Fruit fly (Drosophila melanogaster) whole organism, embryonic: ENCODE results near the gene AlaRS-m.

Source experiments
- Ada2b ChIP-seq: fragments of 200-800 bp; sonication (Bioruptor generic); IDR thresholded peaks from 2 replicates; pipeline ENCODE4 v1.3.6; 2022; ENCODE audit warnings: missing biosample characterization, missing genetic modification characterization
- BEAF-32 ChIP-seq: fragments of 200-800 bp; sonication (Bioruptor generic); optimal IDR thresholded peaks from 3 replicates; lab custom pipeline; 2017; ENCODE audit warnings: missing biosample characterization, missing genetic modification characterization, mild to moderate bottlenecking, moderate library complexity, missing genetic modification reagents
- CG10654 ChIP-seq: fragments of 200-800 bp; sonication (Bioruptor generic); optimal IDR thresholded peaks from 2 replicates; lab custom pipeline; 2016; ENCODE audit warnings: missing biosample characterization, missing genetic modification characterization
- CG11093 ChIP-seq: fragments of 200-800 bp; sonication (Bioruptor generic); IDR thresholded peaks from 3 replicates; pipeline ENCODE4 v1.3.6; 2022; ENCODE audit warnings: missing biosample characterization, missing genetic modification characterization
- CG11398 ChIP-seq: fragments of 200-800 bp; sonication (Bioruptor generic); optimal IDR thresholded peaks from 2 replicates; lab custom pipeline; 2016; ENCODE audit warnings: missing biosample characterization, missing genetic modification characterization
- CG11723 ChIP-seq: fragments of 200-800 bp; sonication (Bioruptor generic); optimal IDR thresholded peaks from 2 replicates; lab custom pipeline; 2017; ENCODE audit warnings: missing biosample characterization, mild to moderate bottlenecking, missing genetic modification characterization
- CG13287 ChIP-seq: fragments of 200-800 bp; sonication (Bioruptor generic); IDR thresholded peaks from 2 replicates; pipeline ENCODE4 v1.3.6; 2022; ENCODE audit warnings: missing biosample characterization, missing genetic modification characterization; ENCODE audit not compliant: partially characterized antibody
- CG13296 ChIP-seq: fragments of 200-800 bp; sonication (Bioruptor generic); optimal IDR thresholded peaks from 3 replicates; lab custom pipeline; 2018; ENCODE audit warnings: missing biosample characterization, mild to moderate bottlenecking, missing genetic modification characterization
- CG13894 ChIP-seq: fragments of 200-800 bp; sonication (Bioruptor generic); optimal IDR thresholded peaks from 3 replicates; lab custom pipeline; 2018; ENCODE audit warnings: missing biosample characterization, mild to moderate bottlenecking, missing genetic modification characterization, moderate library complexity
- CG15269 ChIP-seq: fragments of 200-800 bp; sonication (Bioruptor generic); optimal IDR thresholded peaks from 2 replicates; lab custom pipeline; 2018; ENCODE audit warnings: missing biosample characterization, mild to moderate bottlenecking, missing genetic modification characterization, moderate library complexity
- CG1603 ChIP-seq: fragments of 200-800 bp; sonication (Bioruptor generic); optimal IDR thresholded peaks from 2 replicates; lab custom pipeline; 2019; ENCODE audit warnings: missing biosample characterization, mild to moderate bottlenecking, missing genetic modification characterization, moderate library complexity
- CG2202 ChIP-seq: fragments of 200-800 bp; sonication (Bioruptor generic); optimal IDR thresholded peaks from 2 replicates; lab custom pipeline; 2018; ENCODE audit warnings: missing biosample characterization, mild to moderate bottlenecking, missing genetic modification characterization
- CG31441 ChIP-seq: fragments of 200-800 bp; sonication (Bioruptor generic); IDR thresholded peaks from 2 replicates; pipeline ENCODE4 v1.3.6; 2022; ENCODE audit warnings: missing biosample characterization, missing genetic modification characterization
- CG3281 ChIP-seq: fragments of 200-800 bp; sonication (Bioruptor generic); optimal IDR thresholded peaks from 3 replicates; lab custom pipeline; 2017; ENCODE audit warnings: missing biosample characterization, mild to moderate bottlenecking, missing genetic modification characterization
- CG4404 ChIP-seq: fragments of 200-800 bp; sonication (Bioruptor generic); IDR thresholded peaks from 2 replicates; pipeline ENCODE4 v1.3.6; 2022; ENCODE audit warnings: missing biosample characterization, missing genetic modification characterization
- CG6683 ChIP-seq: fragments of 200-800 bp; sonication (Bioruptor generic); optimal IDR thresholded peaks from 2 replicates; lab custom pipeline; 2017; ENCODE audit warnings: missing biosample characterization, mild to moderate bottlenecking, missing genetic modification characterization, missing genetic modification reagents
- CG7357 ChIP-seq: fragments of 200-800 bp; sonication (Bioruptor generic); IDR thresholded peaks from 3 replicates; pipeline ENCODE4 v1.3.6; 2022; ENCODE audit warnings: missing biosample characterization, missing genetic modification characterization
- CG8359 ChIP-seq: fragments of 200-800 bp; sonication (Bioruptor generic); optimal IDR thresholded peaks from 2 replicates; lab custom pipeline; 2017; ENCODE audit warnings: missing biosample characterization, mild to moderate bottlenecking, missing genetic modification characterization, borderline replicate concordance
- CG8944 ChIP-seq: fragments of 200-800 bp; sonication (Bioruptor generic); optimal IDR thresholded peaks from 3 replicates; lab custom pipeline; 2016; ENCODE audit warnings: missing biosample characterization, missing genetic modification characterization
- CG9609 ChIP-seq: fragments of 200-800 bp; sonication (Bioruptor generic); optimal IDR thresholded peaks from 3 replicates; lab custom pipeline; 2016; ENCODE audit warnings: missing biosample characterization, missing genetic modification characterization
- ERR ChIP-seq: fragments of 200-800 bp; sonication (Bioruptor generic); optimal IDR thresholded peaks from 2 replicates; lab custom pipeline; 2016; ENCODE audit warnings: missing biosample characterization, missing genetic modification characterization
- Ets97D ChIP-seq: fragments of 200-800 bp; sonication (Bioruptor generic); optimal IDR thresholded peaks from 3 replicates; lab custom pipeline; 2016; ENCODE audit warnings: missing biosample characterization, missing genetic modification characterization
- Fer2 ChIP-seq: fragments of 200-800 bp; sonication (Bioruptor generic); optimal IDR thresholded peaks from 2 replicates; lab custom pipeline; 2018; ENCODE audit warnings: missing biosample characterization, mild to moderate bottlenecking, missing genetic modification characterization, moderate library complexity
- GATAe ChIP-seq: fragments of 200-800 bp; sonication (Bioruptor generic); conservative IDR thresholded peaks from 2 replicates; pipeline ENCODE4 v1.3.6; 2022; ENCODE audit warnings: missing biosample characterization, missing genetic modification characterization
- Hsf ChIP-seq: fragments of 200-800 bp; sonication (Bioruptor generic); optimal IDR thresholded peaks from 3 replicates; lab custom pipeline; 2016; ENCODE audit warnings: missing biosample characterization, missing genetic modification characterization
- NC2β ChIP-seq: fragments of 200-800 bp; sonication (Bioruptor generic); optimal IDR thresholded peaks from 2 replicates; lab custom pipeline; 2016; ENCODE audit warnings: missing biosample characterization, missing genetic modification characterization
- NFAT ChIP-seq: fragments of 200-800 bp; sonication (Bioruptor generic); IDR thresholded peaks from 2 replicates; pipeline ENCODE4 v1.3.6; 2022; ENCODE audit warnings: missing biosample characterization, missing genetic modification characterization
- Nf-YC ChIP-seq: fragments of 200-800 bp; optimal IDR thresholded peaks from 3 replicates; lab custom pipeline; 2019; ENCODE audit warnings: missing biosample characterization, mild to moderate bottlenecking, missing genetic modification characterization, moderate library complexity
- Opbp ChIP-seq: fragments of 200-800 bp; sonication (Bioruptor generic); IDR thresholded peaks from 3 replicates; pipeline ENCODE4 v1.3.6; 2022; ENCODE audit warnings: missing biosample characterization, missing genetic modification characterization; ENCODE audit not compliant: partially characterized antibody
- Optix ChIP-seq: fragments of 200-800 bp; sonication (Bioruptor generic); IDR thresholded peaks from 3 replicates; pipeline ENCODE4 v1.3.6; 2022; ENCODE audit warnings: missing biosample characterization, missing genetic modification characterization
- Ptx1 ChIP-seq: fragments of 200-800 bp; sonication (Bioruptor generic); IDR thresholded peaks from 2 replicates; pipeline ENCODE4 v1.3.6; 2022; ENCODE audit warnings: missing biosample characterization, missing genetic modification characterization
- Sry-δ ChIP-seq: fragments of 200-800 bp; sonication (Bioruptor generic); optimal IDR thresholded peaks from 2 replicates; lab custom pipeline; 2016; ENCODE audit warnings: missing biosample characterization, missing genetic modification characterization
- Stat92E ChIP-seq, 3 experiments: fragments of >200 bp in 2 of 3; fragments of 200-800 bp in 1 of 3; sonication (Bioruptor generic) in 1 of 3; optimal IDR thresholded peaks; 2 replicates each; lab custom pipeline; 2017 to 2019; ENCODE audit warnings: missing biosample characterization in 3 of 3, missing genetic modification characterization in 3 of 3, mild to moderate bottlenecking in 1 of 3, moderate library complexity in 1 of 3
- br ChIP-seq: fragments of >200 bp; optimal IDR thresholded peaks from 2 replicates; lab custom pipeline; 2017
- bsh ChIP-seq, 2 experiments: fragments of 200-800 bp; sonication (Bioruptor generic); optimal IDR thresholded peaks; 2 replicates each; lab custom pipeline; 2017 to 2018; ENCODE audit warnings: mild to moderate bottlenecking in 2 of 2, missing biosample characterization in 2 of 2, missing genetic modification characterization in 2 of 2, moderate library complexity in 1 of 2
- dmrt99B ChIP-seq: fragments of 200-800 bp; sonication (Bioruptor generic); optimal IDR thresholded peaks from 2 replicates; lab custom pipeline; 2018; ENCODE audit warnings: missing biosample characterization, mild to moderate bottlenecking, missing genetic modification characterization, moderate library complexity
- ewg ChIP-seq: fragments of 200-800 bp; sonication (Bioruptor generic); optimal IDR thresholded peaks from 3 replicates; lab custom pipeline; 2017; ENCODE audit warnings: mild to moderate bottlenecking, missing biosample characterization, missing genetic modification reagents, missing genetic modification characterization
- exex ChIP-seq: fragments of 200-800 bp; sonication (Bioruptor generic); optimal IDR thresholded peaks from 4 replicates; lab custom pipeline; 2018; ENCODE audit warnings: missing biosample characterization, mild to moderate bottlenecking, missing genetic modification characterization, moderate library complexity
- pb ChIP-seq: fragments of 200-800 bp; sonication (Bioruptor generic); optimal IDR thresholded peaks from 3 replicates; lab custom pipeline; 2016; ENCODE audit warnings: missing biosample characterization, missing genetic modification characterization
- pros ChIP-seq: fragments of 200-800 bp; sonication (Bioruptor generic); optimal IDR thresholded peaks from 3 replicates; lab custom pipeline; 2019; ENCODE audit warnings: missing biosample characterization, mild to moderate bottlenecking, missing genetic modification characterization, moderate library complexity
- psq ChIP-seq: fragments of 200-800 bp; sonication (Bioruptor generic); optimal IDR thresholded peaks from 2 replicates; lab custom pipeline; 2017; ENCODE audit warnings: missing biosample characterization, missing genetic modification characterization
- salm ChIP-seq: fragments of 200-800 bp; sonication (Bioruptor generic); optimal IDR thresholded peaks from 2 replicates; lab custom pipeline; 2018; ENCODE audit warnings: missing biosample characterization, mild to moderate bottlenecking, missing genetic modification characterization
- stc ChIP-seq: fragments of 200-800 bp; sonication (Bioruptor generic); IDR thresholded peaks from 2 replicates; pipeline ENCODE4 v1.3.6; 2022; ENCODE audit warnings: missing biosample characterization, missing genetic modification characterization
- tin ChIP-seq: fragments of 200-800 bp; sonication (Bioruptor generic); optimal IDR thresholded peaks from 3 replicates; lab custom pipeline; 2016; ENCODE audit warnings: missing biosample characterization, missing genetic modification characterization
- tio ChIP-seq: fragments of 200-800 bp; sonication (Bioruptor generic); optimal IDR thresholded peaks from 2 replicates; lab custom pipeline; 2017; ENCODE audit warnings: missing biosample characterization, missing genetic modification characterization, inconsistent platforms
- tna ChIP-seq: fragments of 200-800 bp; sonication (Bioruptor generic); IDR thresholded peaks from 2 replicates; pipeline ENCODE4 v1.3.6; 2022; ENCODE audit warnings: missing biosample characterization, missing genetic modification characterization; ENCODE audit not compliant: partially characterized antibody
- tx ChIP-seq: fragments of 200-800 bp; sonication (Bioruptor generic); optimal IDR thresholded peaks from 2 replicates; lab custom pipeline; 2016; ENCODE audit warnings: missing biosample characterization, missing genetic modification characterization
- wdn ChIP-seq: fragments of 200-800 bp; sonication (Bioruptor generic); IDR thresholded peaks from 2 replicates; pipeline ENCODE4 v1.3.6; 2022; ENCODE audit warnings: missing biosample characterization, missing genetic modification characterization
- zen ChIP-seq: fragments of 200-800 bp; sonication (Bioruptor generic); optimal IDR thresholded peaks from 3 replicates; lab custom pipeline; 2018; ENCODE audit warnings: missing biosample characterization, mild to moderate bottlenecking, missing genetic modification characterization, moderate library complexity

Gene AlaRS-m

dm6 chr3L:5184860-5185639, 39.2 kb downstream of the AlaRS-m start (continued):
- TF ChIP-seq stc (GFP tag; lab: Robert Waterston, UW) (peak; percentile 37; the same call in 1 of the 2 replicates), CG11723 (peak; percentile 22), pros (GFP tag; lab: Kevin White, UChicago) (peak; percentile 92), CG2202 (no peak), Ets97D (GFP tag; lab: Kevin White, UChicago) (peak; percentile 43), ewg (GFP tag; lab: Kevin White, UChicago) (peak; percentile 82), CG1603 (tag; lab: Kevin White, UChicago) (peak; percentile 6), Ada2b (GFP tag; lab: Robert Waterston, UW) (no peak), NC2β (GFP tag; lab: Kevin White, UChicago) (no peak), tx (GFP tag; lab: Kevin White, UChicago) (no peak), CG15269 (tag; lab: Kevin White, UChicago) (peak; percentile 62), Optix (GFP tag; lab: Robert Waterston, UW) (0 out of 3 replicates have a peak, but pooled peaks have one; percentile 4), zen (tag; lab: Kevin White, UChicago) (no peak), CG13296 (GFP tag; lab: Kevin White, UChicago) (no peak), CG7357 (GFP tag; lab: Robert Waterston, UW) (no peak), salm (tag; lab: Kevin White, UChicago) (no peak), ERR (GFP tag; lab: Kevin White, UChicago) (no peak), tin (GFP tag; lab: Kevin White, UChicago) (no peak), psq (no peak), pb (no peak), GATAe (GFP tag; lab: Robert Waterston, UW) (no peak), Opbp (GFP tag; lab: Robert Waterston, UW) (no peak), dmrt99B (tag; lab: Kevin White, UChicago) (peak; percentile 58), CG11398 (GFP tag; lab: Kevin White, UChicago) (no peak), NFAT (peak; percentile 77), exex (tag; lab: Kevin White, UChicago) (no peak), CG8944 (GFP tag; lab: Kevin White, UChicago) (peak; percentile 9), Hsf (GFP tag; lab: Kevin White, UChicago) (peak; percentile 31), Sry-δ (GFP tag; lab: Kevin White, UChicago) (no peak), tna (no peak), CG9609 (peak; percentile 68), CG3281 (GFP tag; lab: Kevin White, UChicago) (peak; percentile 76), BEAF-32 (GFP tag; lab: Kevin White, UChicago) (no peak), CG13287 (GFP tag; lab: Robert Waterston, UW) (peak; percentile 54), br (lab: Kevin White, UChicago) (no peak), CG11093 (GFP tag; lab: Robert Waterston, UW) (0 out of 3 replicates have a peak, but pooled peaks have one; percentile 51), Fer2 (no peak), Nf-YC (tag; lab: Kevin White, UChicago) (no peak), CG4404 (GFP tag; lab: Robert Waterston, UW) (no peak), CG31441 (peak; percentile 58; the same call in 1 of the 2 replicates), Ptx1 (GFP tag; lab: Robert Waterston, UW) (peak; percentile 68), CG6683 (GFP tag; lab: Kevin White, UChicago) (no peak), tio (GFP tag; lab: Kevin White, UChicago) (peak; percentile 74), CG10654 (GFP tag; lab: Kevin White, UChicago) (peak; percentile 45), bsh (GFP tag; optimal IDR thresholded peaks at IDR 0.05; lab: Kevin White, UChicago) (peak in 1 of 2 experiments; percentile 25), wdn (GFP tag; lab: Robert Waterston, UW) (peak; percentile 32; the same call in 1 of the 2 replicates), Stat92E (GFP tag; optimal IDR thresholded peaks at IDR 0.05; lab: Kevin White, UChicago) (peak in 1 of 3 experiments; percentile 27), CG13894 (tag; lab: Kevin White, UChicago) (no peak), CG8359 (peak; percentile 22)
